Worm (Caenorhabditis elegans) whole organism, L1 larva: ENCODE measurements around the gene spp-14.

Experiments
- fkh-4 ChIP-seq: sonication (generic microtip); optimal IDR thresholded peaks from 2 replicates; lab custom pipeline; 2016; ENCODE audit warnings: missing compliant biosample characterization, missing genetic modification characterization, borderline replicate concordance
- nhr-237 ChIP-seq: fragments of 150-350 bp; optimal IDR thresholded peaks from 2 replicates; lab custom pipeline; 2014; ENCODE audit warnings: missing biosample characterization, missing genetic modification characterization
- unc-86 ChIP-seq: sonication (generic microtip); optimal IDR thresholded peaks from 2 replicates; lab custom pipeline; 2016; ENCODE audit warnings: missing genetic modification characterization, missing compliant biosample characterization

DNA sequence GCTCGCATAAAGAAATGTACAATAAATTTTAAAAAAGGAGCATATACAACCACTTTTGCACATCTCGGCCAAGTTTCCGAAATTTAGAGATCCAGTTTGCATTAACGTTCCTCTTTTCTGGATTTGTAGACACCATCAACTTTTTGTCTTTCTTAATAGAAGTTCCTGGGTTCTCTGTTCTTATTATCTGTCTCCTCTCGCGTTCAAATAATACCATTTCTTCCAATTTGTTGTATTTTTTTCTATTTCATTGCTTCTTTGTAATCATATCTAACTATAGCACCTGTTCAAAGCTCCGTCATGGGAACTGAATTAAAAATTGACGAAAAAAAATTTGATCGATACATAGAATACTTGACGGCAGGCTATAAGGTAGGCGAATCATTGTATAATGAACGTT lies 13.6 kb downstream of the spp-14 start, which contains the start of gene K09F5.1:
- TF ChIP-seq unc-86 (tag; lab: Kevin White, UChicago) (no peak), fkh-4 (tag; lab: Kevin White, UChicago) (no peak), nhr-237 (no peak)
